Worm (Caenorhabditis elegans): Measurements from ENCODE around the gene rps-2.
A peak's percentile ranks its signal among the peaks of the same experiment; 100 is the strongest.

Gene rps-2

ce11 chrIV:7906643-7907042 lies 19.5 kb downstream of the rps-2 start:
- no peak for TF ChIP-seq lin-15B (tag; optimal IDR thresholded peaks at IDR 0.05)
- no peak for TF ChIP-seq unc-62 (GFP tag; optimal IDR thresholded peaks at IDR 0.05 in 1 of 2)
- no peak for TF ChIP-seq unc-62 (tag; optimal IDR thresholded peaks at IDR 0.05)
- no peak for TF ChIP-seq hif-1 (tag; optimal IDR thresholded peaks at IDR 0.05)
- TF ChIP-seq lin-13 (GFP tag; optimal IDR thresholded peaks at IDR 0.05), result no peak
- no peak for TF ChIP-seq F26F4.8 (GFP tag; conservative IDR thresholded peaks at IDR 0.05)
- TF ChIP-seq snpc-1.2 (GFP tag; IDR thresholded peaks at IDR 0.05), result no peak
- TF ChIP-seq pha-4 (GFP tag; IDR thresholded peaks at IDR 0.05), result no peak
- no peak for TF ChIP-seq pha-4 (tag; optimal IDR thresholded peaks at IDR 0.05)
- no peak for TF ChIP-seq unc-39 (tag; optimal IDR thresholded peaks at IDR 0.05)
- no peak for TF ChIP-seq dmd-9 (GFP tag; IDR thresholded peaks at IDR 0.05)
- no peak for TF ChIP-seq F44E2.7 (GFP tag; IDR thresholded peaks at IDR 0.05)
- no peak for TF ChIP-seq Y75B8A.6 (GFP tag; IDR thresholded peaks at IDR 0.05)
- no peak for TF ChIP-seq dmd-8 (GFP tag; IDR thresholded peaks at IDR 0.05)

ce11 chrIV:7903359-7903758 lies 22.8 kb downstream of the rps-2 start, which contains the start of gene C49H3.6:
TSS of gene C49H3.6 (plus strand) at chrIV:7903738.
- TF ChIP-seq ceh-62 (tag; optimal IDR thresholded peaks at IDR 0.05) (no peak), ces-1 (GFP tag; optimal IDR thresholded peaks at IDR 0.05) (no peak), egl-43 (GFP tag; IDR thresholded peaks at IDR 0.05) (0 out of 2 replicates have a peak, but pooled peaks have one; percentile 32), F10B5.3 (tag; optimal IDR thresholded peaks at IDR 0.05) (no peak), dmd-6 (GFP tag; IDR thresholded peaks at IDR 0.05) (0 out of 2 replicates have a peak, but pooled peaks have one; percentile 22), mdl-1 (tag; optimal IDR thresholded peaks at IDR 0.05) (peak in 1 of 2 experiments; percentile 37), lim-7 (GFP tag; IDR thresholded peaks at IDR 0.05) (no peak), saeg-2 (GFP tag; IDR thresholded peaks at IDR 0.05) (no peak), rbr-2 (tag; optimal IDR thresholded peaks at IDR 0.05) (no peak), hmg-1.1 (GFP tag; IDR thresholded peaks at IDR 0.05) (peak; percentile 67; the same call in 1 of the 2 replicates), daf-16 (GFP tag; optimal IDR thresholded peaks at IDR 0.05) (peak in 1 of 2 experiments; percentile 25), daf-16 (tag; optimal IDR thresholded peaks at IDR 0.05) (no peak), madf-9 (GFP tag; conservative IDR thresholded peaks at IDR 0.05) (no peak), php-3 (GFP tag; IDR thresholded peaks at IDR 0.05) (no peak), lin-39 (tag; optimal IDR thresholded peaks at IDR 0.05) (no peak), lin-38 (GFP tag; IDR thresholded peaks at IDR 0.05) (no peak), hif-1 (tag; optimal IDR thresholded peaks at IDR 0.05) (peak in 1 of 2 experiments; percentile 6), spr-1 (tag; optimal IDR thresholded peaks at IDR 0.05) (no peak), zip-11 (GFP tag; IDR thresholded peaks at IDR 0.05) (no peak), Y48G9A.11 (GFP tag; IDR thresholded peaks at IDR 0.05) (no peak), nhr-11 (tag; optimal IDR thresholded peaks at IDR 0.05) (peak; percentile 30), pha-4 (GFP tag; IDR thresholded peaks at IDR 0.05) (peak; percentile 17; the same call in 1 of the 2 replicates), pha-4 (tag; optimal IDR thresholded peaks at IDR 0.05) (no peak), hlh-11 (tag; optimal IDR thresholded peaks at IDR 0.05) (peak; percentile 37), mep-1 (tag; optimal IDR thresholded peaks at IDR 0.05) (peak; percentile 25), R02D3.7 (tag; optimal IDR thresholded peaks at IDR 0.05) (no peak), lin-1 (GFP tag; IDR thresholded peaks at IDR 0.05) (no peak), skn-1 (tag; optimal IDR thresholded peaks at IDR 0.05) (no peak), mxl-2 (GFP tag; conservative IDR thresholded peaks at IDR 0.05) (no peak), daf-12 (tag; optimal IDR thresholded peaks at IDR 0.05) (no peak), lin-29 (GFP tag; IDR thresholded peaks at IDR 0.05) (no peak), snpc-1.2 (GFP tag; IDR thresholded peaks at IDR 0.05) (no peak), aly-2 (tag; optimal IDR thresholded peaks at IDR 0.05) (no peak), fos-1 (tag; optimal IDR thresholded peaks at IDR 0.05) (no peak), nhr-77 (tag; optimal IDR thresholded peaks at IDR 0.05) (no peak), nhr-237 (tag; optimal IDR thresholded peaks at IDR 0.05) (no peak), hlh-30 (tag; optimal IDR thresholded peaks at IDR 0.05; ENCODE audit: insufficient read depth) (peak; percentile 86), lsy-2 (tag; optimal IDR thresholded peaks at IDR 0.05) (peak in 1 of 2 experiments; percentile 75), nhr-28 (tag; optimal IDR thresholded peaks at IDR 0.05) (no peak), F49E8.2 (tag; optimal IDR thresholded peaks at IDR 0.05; ENCODE audit: borderline replicate concordance) (no peak), ztf-7 (tag; optimal IDR thresholded peaks at IDR 0.05) (no peak), ceh-28 (tag; optimal IDR thresholded peaks at IDR 0.05) (no peak)
